Worm (Caenorhabditis elegans) whole organism, late embryonic: ENCODE results near the gene puf-7.
"Not testable (repeated sequence)": the region's sequence is repeated elsewhere in the genome, so short reads cannot be mapped to it uniquely, and the experiment has no call there.

ENCODE experiments used
- C08G9.2 ChIP-seq: sonication (generic microtip); optimal IDR thresholded peaks from 2 replicates; lab custom pipeline; 2016; ENCODE audit warnings: mild to moderate bottlenecking, missing genetic modification characterization, moderate library complexity, missing compliant biosample characterization
- K02D7.2 ChIP-seq: sonication (generic microtip); optimal IDR thresholded peaks from 2 replicates; lab custom pipeline; 2017; ENCODE audit warnings: mild to moderate bottlenecking, missing genetic modification characterization, missing compliant biosample characterization
- K09A11.1 ChIP-seq: sonication (generic microtip); optimal IDR thresholded peaks from 2 replicates; lab custom pipeline; 2017; ENCODE audit warnings: antibody characterized with exemption, mild to moderate bottlenecking, missing genetic modification characterization, missing compliant biosample characterization; ENCODE audit not compliant: insufficient read depth
- Y22D7AL.16 ChIP-seq: sonication (generic microtip); optimal IDR thresholded peaks from 2 replicates; lab custom pipeline; 2016; ENCODE audit warnings: missing genetic modification characterization, missing compliant biosample characterization
- ahr-1 ChIP-seq: sonication (generic microtip); optimal IDR thresholded peaks from 2 replicates; lab custom pipeline; 2016; ENCODE audit warnings: missing genetic modification characterization, missing compliant biosample characterization
- ama-1 ChIP-seq: fragments of 150-350 bp; optimal IDR thresholded peaks from 2 replicates; lab custom pipeline; 2014
- ceh-18 ChIP-seq: sonication (generic microtip); optimal IDR thresholded peaks from 2 replicates; lab custom pipeline; 2016; ENCODE audit warnings: missing genetic modification characterization, missing compliant biosample characterization
- ceh-19 ChIP-seq: fragments of 200-800 bp; sonication (Bioruptor generic); optimal IDR thresholded peaks from 2 replicates; lab custom pipeline; 2018; ENCODE audit warnings: mild to moderate bottlenecking, missing genetic modification characterization, missing compliant biosample characterization
- ceh-30 ChIP-seq: fragments of 150-350 bp; optimal IDR thresholded peaks from 2 replicates; lab custom pipeline; 2014; ENCODE audit warnings: missing biosample characterization, missing genetic modification characterization
- ceh-45 ChIP-seq: fragments of 200-800 bp; sonication (Bioruptor generic); IDR thresholded peaks from 2 replicates; pipeline ENCODE4 v1.3.6; 2022; ENCODE audit warnings: missing genetic modification reagents, missing genetic modification characterization, missing compliant biosample characterization
- ceh-6 ChIP-seq: fragments of 200-800 bp; sonication (Bioruptor generic); optimal IDR thresholded peaks from 2 replicates; lab custom pipeline; 2018; ENCODE audit warnings: mild to moderate bottlenecking, missing genetic modification characterization, missing compliant biosample characterization
- ceh-9 ChIP-seq: sonication (generic microtip); optimal IDR thresholded peaks from 2 replicates; lab custom pipeline; 2016; ENCODE audit warnings: mild to moderate bottlenecking, missing genetic modification characterization, inconsistent platforms, missing compliant biosample characterization
- dmd-4 ChIP-seq: sonication (generic microtip); optimal IDR thresholded peaks from 2 replicates; lab custom pipeline; 2016; ENCODE audit warnings: borderline replicate concordance, missing genetic modification characterization, missing compliant biosample characterization
- elt-2 ChIP-seq: sonication (generic microtip); optimal IDR thresholded peaks from 2 replicates; lab custom pipeline; 2016; ENCODE audit warnings: missing genetic modification reagents, missing genetic modification characterization, missing compliant biosample characterization
- elt-4 ChIP-seq: sonication (generic microtip); optimal IDR thresholded peaks from 2 replicates; lab custom pipeline; 2016; ENCODE audit warnings: missing genetic modification characterization, missing compliant biosample characterization
- eyg-1 ChIP-seq: sonication (generic microtip); optimal IDR thresholded peaks from 2 replicates; lab custom pipeline; 2016; ENCODE audit warnings: missing genotype, missing genetic modification characterization, missing compliant biosample characterization
- fkh-10 ChIP-seq: fragments of 150-350 bp; optimal IDR thresholded peaks from 2 replicates; lab custom pipeline; 2014; ENCODE audit warnings: missing biosample characterization, missing genetic modification reagents, missing genetic modification characterization
- fkh-6 ChIP-seq: sonication (generic microtip); optimal IDR thresholded peaks from 2 replicates; lab custom pipeline; 2016; ENCODE audit warnings: missing genetic modification characterization, missing compliant biosample characterization
- lim-6 ChIP-seq: sonication (generic microtip); optimal IDR thresholded peaks from 2 replicates; lab custom pipeline; 2016; ENCODE audit warnings: missing genetic modification characterization, missing compliant biosample characterization
- mec-3 ChIP-seq: sonication (generic microtip); optimal IDR thresholded peaks from 2 replicates; lab custom pipeline; 2016; ENCODE audit warnings: borderline replicate concordance, missing genetic modification characterization, missing compliant biosample characterization
- npax-4 ChIP-seq: sonication (generic microtip); optimal IDR thresholded peaks from 2 replicates; lab custom pipeline; 2016; ENCODE audit warnings: missing genetic modification characterization, missing compliant biosample characterization
- pag-3 ChIP-seq: sonication (generic microtip); optimal IDR thresholded peaks from 2 replicates; lab custom pipeline; 2016; ENCODE audit warnings: missing compliant biosample characterization, missing genetic modification characterization, borderline replicate concordance
- pha-4 ChIP-seq: fragments of 150-350 bp; optimal IDR thresholded peaks from 2 replicates; lab custom pipeline; 2018; ENCODE audit warnings: missing biosample characterization, missing genetic modification reagents, missing genetic modification characterization
- ref-2 ChIP-seq: sonication (generic microtip); optimal IDR thresholded peaks from 2 replicates; lab custom pipeline; 2016; ENCODE audit warnings: missing genetic modification characterization, missing compliant biosample characterization
- rnt-1 ChIP-seq: sonication (generic microtip); optimal IDR thresholded peaks from 2 replicates; lab custom pipeline; 2016; ENCODE audit warnings: missing genetic modification characterization, missing compliant biosample characterization
- syd-9 ChIP-seq: sonication (generic microtip); optimal IDR thresholded peaks from 2 replicates; lab custom pipeline; 2016; ENCODE audit warnings: mild to moderate bottlenecking, missing genetic modification characterization, moderate library complexity, missing compliant biosample characterization
- ttx-3 ChIP-seq: sonication (generic microtip); optimal IDR thresholded peaks from 2 replicates; lab custom pipeline; 2016; ENCODE audit warnings: missing genetic modification reagents, missing genetic modification characterization, missing compliant biosample characterization
- unc-3 ChIP-seq, 2 experiments: fragments of 200-800 bp in 1 of 2; sonication (Bioruptor generic) in 1 of 2; sonication (generic microtip) in 1 of 2; conservative IDR thresholded peaks in 1 of 2; optimal IDR thresholded peaks in 1 of 2; 2 replicates each; pipeline versions ENCODE4 v1.3.6 to Lab custom; 2016 to 2022; ENCODE audit warnings: missing compliant biosample characterization in 2 of 2, missing genetic modification characterization in 2 of 2, missing genetic modification reagents in 1 of 2
- unc-42 ChIP-seq: sonication (generic microtip); optimal IDR thresholded peaks from 2 replicates; lab custom pipeline; 2016; ENCODE audit warnings: missing genotype, missing genetic modification characterization, missing compliant biosample characterization
- unc-55 ChIP-seq: sonication (generic microtip); optimal IDR thresholded peaks from 2 replicates; lab custom pipeline; 2017; ENCODE audit warnings: missing biosample characterization, missing genetic modification reagents, missing genetic modification characterization
- unc-86 ChIP-seq: sonication (generic microtip); optimal IDR thresholded peaks from 2 replicates; lab custom pipeline; 2016; ENCODE audit warnings: missing genetic modification characterization, missing compliant biosample characterization
- ztf-16 ChIP-seq: sonication (generic microtip); optimal IDR thresholded peaks from 2 replicates; lab custom pipeline; 2017; ENCODE audit warnings: missing genetic modification characterization, missing compliant biosample characterization

puf-7 gene

DNA sequence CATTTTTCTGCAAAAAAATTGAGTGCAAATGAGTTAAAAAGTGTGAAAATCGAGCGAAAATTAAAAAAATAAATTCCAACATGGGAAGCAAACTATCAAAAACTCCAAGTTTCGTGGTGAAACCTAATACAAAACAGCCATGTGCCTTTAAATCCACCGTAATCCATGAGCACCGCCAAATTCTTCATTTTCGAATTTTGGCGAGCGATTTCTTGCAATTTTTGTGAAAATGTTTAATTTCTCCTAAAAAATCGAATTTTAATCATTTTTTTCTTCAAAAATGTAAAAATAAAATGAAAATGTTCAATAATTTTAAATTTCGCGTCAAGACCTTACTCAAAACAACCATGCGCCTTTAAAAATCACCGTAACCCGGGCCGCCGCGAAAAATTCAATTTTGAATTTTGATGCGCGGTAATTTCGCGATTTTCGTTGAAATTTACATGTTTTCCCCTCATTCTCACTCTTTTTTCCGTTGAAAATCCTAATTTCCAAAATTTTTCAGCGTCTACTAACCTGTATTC lies at the start of gene puf-7, which contains the start of gene snpc-3.1:
TSS of gene puf-7 (plus strand) at position 506 of the 524 bp plus-strand sequence.
TSS of gene snpc-3.1 (minus strand) at position 51 of the 524 bp plus-strand sequence.
- not testable (repeated sequence) for TF ChIP-seq elt-4 (tag; lab: Kevin White, UChicago); unc-3 (GFP tag; conservative IDR thresholded peaks at IDR 0.05; lab: Robert Waterston, UW); unc-3 (tag; optimal IDR thresholded peaks at IDR 0.05; lab: Kevin White, UChicago); eyg-1

- TF ChIP-seq elt-4 (tag; lab: Kevin White, UChicago) (no peak), unc-42 (tag; lab: Kevin White, UChicago) (no peak), syd-9 (tag; lab: Kevin White, UChicago) (no peak), ttx-3 (tag; lab: Kevin White, UChicago) (no peak), ahr-1 (tag; lab: Kevin White, UChicago) (no peak), ama-1 (no peak), ref-2 (tag; lab: Kevin White, UChicago) (no peak), elt-2 (tag; lab: Kevin White, UChicago) (no peak), ceh-9 (no peak), ceh-19 (GFP tag; lab: Kevin White, UChicago) (no peak), lim-6 (tag; lab: Kevin White, UChicago) (no peak), mec-3 (no peak), ceh-45 (no peak), unc-3 (GFP tag; conservative IDR thresholded peaks at IDR 0.05; lab: Robert Waterston, UW) (no peak), unc-3 (tag; optimal IDR thresholded peaks at IDR 0.05; lab: Kevin White, UChicago) (no peak), K02D7.2 (tag; lab: Kevin White, UChicago) (no peak), rnt-1 (tag; lab: Kevin White, UChicago) (no peak), dmd-4 (tag; lab: Kevin White, UChicago) (no peak), Y22D7AL.16 (tag; lab: Kevin White, UChicago) (no peak), K09A11.1 (no peak)
Measured at ce11 chrIV:5438705-5439104, 47.8 kb upstream of the puf-7 start, which contains the start of gene mgl-3. Gene mgl-3 (plus strand): TSS chrIV:5439005.

ce11 chrIV:5452667-5453066 lies 33.8 kb upstream of the puf-7 start, which contains the start of gene Y4C6A.4:
Gene Y4C6A.4 (plus strand): TSS chrIV:5452967.
- TF ChIP-seq unc-55 (GFP tag; lab: Kevin White, UChicago) = no peak
- TF ChIP-seq ceh-30 (tag; lab: Kevin White, UChicago) = no peak
- no peak for TF ChIP-seq eyg-1
- no peak for TF ChIP-seq ceh-19 (GFP tag; lab: Kevin White, UChicago)
- no peak for TF ChIP-seq elt-2 (tag; lab: Kevin White, UChicago)
- no peak for TF ChIP-seq ceh-6 (GFP tag; lab: Kevin White, UChicago)
- no peak for TF ChIP-seq ahr-1 (tag; lab: Kevin White, UChicago)
- no peak for TF ChIP-seq fkh-6 (tag; lab: Kevin White, UChicago)
- TF ChIP-seq npax-4 (tag; lab: Kevin White, UChicago) = no peak
- TF ChIP-seq mec-3 = no peak
- no peak for TF ChIP-seq unc-86
- no peak for TF ChIP-seq pha-4 (tag; lab: Kevin White, UChicago)
- no peak for TF ChIP-seq C08G9.2 (tag; lab: Kevin White, UChicago)
- no peak for TF ChIP-seq pag-3
- TF ChIP-seq, all 69 proteins: peak for 0

- not testable (repeated sequence) for TF ChIP-seq elt-4 (tag; lab: Kevin White, UChicago); K09A11.1; fkh-10 (GFP tag; lab: Kevin White, UChicago)
- TF ChIP-seq, all 69 proteins: peak for 0; not testable (repeated sequence) for 69
Measured at ce11 chrIV:5455999-5456398, 30.5 kb upstream of the puf-7 start, which contains the start of gene Y4C6A.3. Gene Y4C6A.3 (minus strand): TSS chrIV:5456099.

ce11 chrIV:5462820-5463219 lies 23.7 kb upstream of the puf-7 start:
- TF ChIP-seq npax-4 (tag; lab: Kevin White, UChicago) (no peak), unc-86 (no peak), ztf-16 (tag; lab: Kevin White, UChicago) (no peak), ttx-3 (tag; lab: Kevin White, UChicago) (no peak), pag-3 (no peak), unc-3 (GFP tag; conservative IDR thresholded peaks at IDR 0.05; lab: Robert Waterston, UW) (no peak), unc-3 (tag; optimal IDR thresholded peaks at IDR 0.05; lab: Kevin White, UChicago) (no peak), ceh-18 (no peak)
